Fruit fly (Drosophila melanogaster): Measurements from ENCODE around the gene CG3942.

dm6 chr3R:12232629-12233028 lies 21.4 kb upstream of the CG3942 start, which contains the start of gene Pglym87:
- TF ChIP-seq CoRest (tag; optimal IDR thresholded peaks at IDR 0.05) (no peak), Nf-YC (tag; optimal IDR thresholded peaks at IDR 0.05) (no peak), CG16813 (GFP tag; IDR thresholded peaks at IDR 0.05; ENCODE audit: partially characterized antibody) (no peak), Deaf1 (tag; optimal IDR thresholded peaks at IDR 0.05) (no peak), ase (GFP tag; IDR thresholded peaks at IDR 0.05) (no peak), dmrt11E (tag; optimal IDR thresholded peaks at IDR 0.05) (no peak), fru (optimal IDR thresholded peaks at IDR 0.05) (no peak), NfI (GFP tag; optimal IDR thresholded peaks at IDR 0.05) (no peak), HLH54F (GFP tag; optimal IDR thresholded peaks at IDR 0.05) (no peak)

Measured in whole organism, embryonic.